Worm (Caenorhabditis elegans): ENCODE measurements around the gene K02E7.4.

The K02E7.4 gene

DNA sequence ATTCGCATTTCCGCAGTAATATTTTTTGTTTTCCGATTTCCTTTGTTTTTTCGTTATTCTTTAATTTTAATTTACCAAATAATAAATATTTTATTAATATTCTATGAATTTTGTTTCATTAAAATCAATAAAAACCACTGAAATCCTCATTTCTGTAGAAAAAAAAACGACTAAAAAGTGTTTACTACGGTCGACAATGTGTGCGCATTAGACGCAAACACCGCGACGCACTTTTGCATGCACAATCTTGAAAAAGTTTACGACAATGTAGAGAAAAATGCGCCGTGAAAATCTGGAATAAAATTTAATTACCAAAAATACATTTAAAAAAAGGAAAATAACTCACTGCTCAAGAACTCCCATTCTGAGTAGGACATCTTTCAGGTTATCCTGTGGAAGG, 774 bp upstream of the K02E7.4 start:
- no peak for TF ChIP-seq ceh-18 (tag; optimal IDR thresholded peaks at IDR 0.05)

DNA sequence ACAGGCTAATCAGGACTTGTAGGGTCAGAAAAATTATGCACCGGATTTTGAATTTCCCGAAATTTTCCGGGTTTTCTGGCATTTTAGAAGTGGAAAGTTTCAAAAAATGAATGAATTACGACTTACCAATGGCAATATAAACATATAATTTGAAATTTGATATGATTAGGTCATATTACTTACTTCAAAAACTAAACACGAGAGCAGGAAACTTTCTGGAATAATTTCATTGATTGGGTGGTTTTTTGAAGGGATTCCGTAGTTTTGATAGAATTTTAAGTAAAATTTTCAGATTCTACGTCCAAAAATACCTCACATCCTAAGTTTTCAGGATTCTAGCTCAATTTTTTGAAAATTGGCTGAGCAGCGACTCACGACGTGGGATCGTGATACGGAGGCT, 3.2 kb downstream of the K02E7.4 start, which contains the start of gene K02E7.11:
Gene K02E7.11, minus strand, starts transcription at position 101 of the 400 bp plus-strand sequence.
- TF ChIP-seq nfya-1 (tag; optimal IDR thresholded peaks at IDR 0.05) (no peak), sox-4 (tag; optimal IDR thresholded peaks at IDR 0.05) (no peak), ttx-3 (tag; optimal IDR thresholded peaks at IDR 0.05) (no peak), eyg-1 (tag; optimal IDR thresholded peaks at IDR 0.05) (no peak), ceh-6 (GFP tag; optimal IDR thresholded peaks at IDR 0.05) (no peak), F13H6.1 (tag; optimal IDR thresholded peaks at IDR 0.05) (no peak), pag-3 (tag; optimal IDR thresholded peaks at IDR 0.05; ENCODE audit: borderline replicate concordance) (no peak), madf-2 (tag; optimal IDR thresholded peaks at IDR 0.05) (no peak), tbx-2 (tag; optimal IDR thresholded peaks at IDR 0.05) (no peak), unc-3 (GFP tag; conservative IDR thresholded peaks at IDR 0.05) (no peak), unc-3 (tag; optimal IDR thresholded peaks at IDR 0.05) (no peak), nhr-232 (tag; optimal IDR thresholded peaks at IDR 0.05) (no peak), gmeb-2 (tag; optimal IDR thresholded peaks at IDR 0.05) (no peak)

DNA sequence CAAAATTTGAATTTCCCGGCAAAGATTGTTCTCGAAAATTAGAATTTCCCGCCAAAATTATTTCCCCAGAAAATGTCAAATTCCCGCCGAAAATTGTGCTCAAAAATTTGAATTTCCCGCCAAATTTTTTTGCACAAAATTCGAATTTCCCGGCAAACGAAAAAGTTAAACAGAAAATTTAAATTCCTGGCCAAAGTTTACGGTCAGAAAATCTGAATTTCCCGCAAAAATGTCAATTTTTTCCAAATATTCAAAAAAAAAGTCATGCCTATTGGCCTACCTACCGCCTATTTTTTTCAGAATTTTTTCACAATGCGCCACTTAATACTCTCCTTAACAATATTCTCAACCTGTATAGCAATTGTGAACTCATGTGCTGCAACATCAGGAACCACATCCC, 10.7 kb downstream of the K02E7.4 start, which contains the start of gene K02E7.1:
Gene K02E7.1, plus strand, starts transcription at position 301 of the 400 bp plus-strand sequence.
- TF ChIP-seq odd-2 (tag; optimal IDR thresholded peaks at IDR 0.05) (no peak), pax-1 (tag; optimal IDR thresholded peaks at IDR 0.05) (no peak), hlh-15 (tag; optimal IDR thresholded peaks at IDR 0.05) (no peak), che-1 (tag; optimal IDR thresholded peaks at IDR 0.05) (no peak), ceh-19 (GFP tag; optimal IDR thresholded peaks at IDR 0.05) (no peak), fax-1 (tag; optimal IDR thresholded peaks at IDR 0.05) (no peak), ceh-24 (tag; optimal IDR thresholded peaks at IDR 0.05) (no peak), ceh-31 (tag; optimal IDR thresholded peaks at IDR 0.05) (no peak), unc-86 (tag; optimal IDR thresholded peaks at IDR 0.05) (no peak), unc-3 (GFP tag; conservative IDR thresholded peaks at IDR 0.05) (no peak), unc-3 (tag; optimal IDR thresholded peaks at IDR 0.05) (no peak), sox-2 (GFP tag; IDR thresholded peaks at IDR 0.05) (no peak), hlh-6 (tag; optimal IDR thresholded peaks at IDR 0.05) (no peak), ets-4 (tag; optimal IDR thresholded peaks at IDR 0.05) (no peak), dve-1 (tag; optimal IDR thresholded peaks at IDR 0.05) (no peak), madf-2 (tag; optimal IDR thresholded peaks at IDR 0.05) (no peak), gmeb-2 (tag; optimal IDR thresholded peaks at IDR 0.05) (no peak), unc-55 (GFP tag; optimal IDR thresholded peaks at IDR 0.05) (no peak), ceh-30 (tag; optimal IDR thresholded peaks at IDR 0.05) (no peak), ceh-14 (tag; optimal IDR thresholded peaks at IDR 0.05) (no peak), ztf-16 (tag; optimal IDR thresholded peaks at IDR 0.05) (no peak)

DNA sequence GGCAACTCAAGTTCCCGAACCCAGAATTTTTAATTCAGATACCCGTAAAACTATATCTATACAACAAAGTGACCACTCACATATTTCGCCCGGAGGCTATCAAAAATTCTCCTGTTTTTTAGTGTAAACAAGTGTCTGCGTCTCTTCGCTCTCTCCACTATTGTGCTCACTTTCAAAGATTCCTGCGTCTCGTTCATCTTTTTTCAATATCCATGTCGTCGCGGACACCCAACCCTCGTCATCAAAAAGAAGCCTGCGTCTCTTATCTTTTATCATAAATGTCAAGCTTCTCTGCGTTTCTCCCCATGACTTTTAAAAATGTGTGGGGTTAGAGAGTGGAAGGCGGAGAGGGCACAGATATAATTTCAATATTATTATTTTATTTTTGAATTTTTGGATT, 12.7 kb downstream of the K02E7.4 start:
- no peak for TF ChIP-seq ceh-31 (tag; optimal IDR thresholded peaks at IDR 0.05)
- TF ChIP-seq ceh-24 (tag; optimal IDR thresholded peaks at IDR 0.05): no peak
- no peak for TF ChIP-seq ceh-6 (GFP tag; optimal IDR thresholded peaks at IDR 0.05)
- TF ChIP-seq unc-55 (GFP tag; optimal IDR thresholded peaks at IDR 0.05): peak; percentile 44
- TF ChIP-seq C08G9.2 (tag; optimal IDR thresholded peaks at IDR 0.05): no peak
- TF ChIP-seq ztf-16 (tag; optimal IDR thresholded peaks at IDR 0.05): no peak
- no peak for TF ChIP-seq fkh-10 (GFP tag; optimal IDR thresholded peaks at IDR 0.05)
- no peak for TF ChIP-seq elt-2 (tag; optimal IDR thresholded peaks at IDR 0.05)
- no peak for TF ChIP-seq mec-3 (tag; optimal IDR thresholded peaks at IDR 0.05; ENCODE audit: borderline replicate concordance)
- peak; percentile 2 for TF ChIP-seq tbx-2 (tag; optimal IDR thresholded peaks at IDR 0.05)
- TF ChIP-seq nfya-1 (tag; optimal IDR thresholded peaks at IDR 0.05): peak; percentile 41
- peak; percentile 8 for TF ChIP-seq ceh-18 (tag; optimal IDR thresholded peaks at IDR 0.05)
- TF ChIP-seq K02D7.2 (tag; optimal IDR thresholded peaks at IDR 0.05): no peak
- no peak for TF ChIP-seq gmeb-2 (tag; optimal IDR thresholded peaks at IDR 0.05)
- peak; percentile 27 for TF ChIP-seq F13H6.1 (tag; optimal IDR thresholded peaks at IDR 0.05)
- no peak for TF ChIP-seq sox-4 (tag; optimal IDR thresholded peaks at IDR 0.05)
- TF ChIP-seq dve-1 (tag; optimal IDR thresholded peaks at IDR 0.05): no peak
- TF ChIP-seq unc-86 (tag; optimal IDR thresholded peaks at IDR 0.05): no peak

Measured in whole organism, late embryonic.